Fruit fly (Drosophila melanogaster) whole organism, embryonic: ENCODE data around the gene CG42495.

ENCODE experiments used
- CG12071 ChIP-seq: fragments of 200-800 bp; sonication (Bioruptor generic); optimal IDR thresholded peaks from 3 replicates; lab custom pipeline; 2018; ENCODE audit warnings: missing biosample characterization, mild to moderate bottlenecking, missing genetic modification characterization
- CG14710 ChIP-seq: fragments of 200-800 bp; sonication (Bioruptor generic); optimal IDR thresholded peaks from 3 replicates; lab custom pipeline; 2019; ENCODE audit warnings: missing biosample characterization, mild to moderate bottlenecking, missing genetic modification characterization, moderate library complexity
- CG2875 ChIP-seq: fragments of 200-800 bp; sonication (Bioruptor generic); optimal IDR thresholded peaks from 2 replicates; lab custom pipeline; 2017; ENCODE audit warnings: missing biosample characterization, mild to moderate bottlenecking, missing genetic modification characterization, missing genetic modification reagents
- CG4404 ChIP-seq: fragments of 200-800 bp; sonication (Bioruptor generic); IDR thresholded peaks from 2 replicates; pipeline ENCODE4 v1.3.6; 2022; ENCODE audit warnings: missing biosample characterization, missing genetic modification characterization
- CG9876 ChIP-seq: fragments of 200-800 bp; sonication (Bioruptor generic); optimal IDR thresholded peaks from 2 replicates; lab custom pipeline; 2016; ENCODE audit warnings: missing biosample characterization, missing genetic modification characterization
- Dfd ChIP-seq, 2 experiments: fragments of >200 bp; optimal IDR thresholded peaks; 2 replicates each; lab custom pipeline; 2017; ENCODE audit warnings: missing biosample characterization in 2 of 2, missing genetic modification characterization in 2 of 2
- Dref ChIP-seq: fragments of 200-800 bp; sonication (Bioruptor generic); IDR thresholded peaks from 2 replicates; pipeline ENCODE4 v1.3.6; 2022; ENCODE audit warnings: missing biosample characterization, missing genetic modification characterization
- GATAe ChIP-seq: fragments of 200-800 bp; sonication (Bioruptor generic); conservative IDR thresholded peaks from 2 replicates; pipeline ENCODE4 v1.3.6; 2022; ENCODE audit warnings: missing biosample characterization, missing genetic modification characterization
- Mrtf ChIP-seq: fragments of 200-800 bp; sonication (Bioruptor generic); IDR thresholded peaks from 3 replicates; pipeline ENCODE4 v1.3.6; 2022; ENCODE audit warnings: missing biosample characterization, missing genetic modification characterization
- Optix ChIP-seq: fragments of 200-800 bp; sonication (Bioruptor generic); IDR thresholded peaks from 3 replicates; pipeline ENCODE4 v1.3.6; 2022; ENCODE audit warnings: missing biosample characterization, missing genetic modification characterization
- Ravus ChIP-seq: fragments of 200-800 bp; sonication (Bioruptor generic); IDR thresholded peaks from 2 replicates; pipeline ENCODE4 v1.3.6; 2022; ENCODE audit warnings: missing biosample characterization, missing genetic modification characterization
- ci ChIP-seq: fragments of 200-800 bp; sonication (Bioruptor generic); IDR thresholded peaks from 3 replicates; pipeline ENCODE4 v1.3.6; 2022; ENCODE audit warnings: missing biosample characterization, missing genetic modification characterization
- danr ChIP-seq: fragments of 200-800 bp; sonication (Bioruptor generic); IDR thresholded peaks from 2 replicates; pipeline ENCODE4 v1.3.6; 2022; ENCODE audit warnings: missing biosample characterization, missing genetic modification characterization
- dati ChIP-seq: fragments of 200-800 bp; sonication (Bioruptor generic); IDR thresholded peaks from 2 replicates; pipeline ENCODE4 v1.3.6; 2022; ENCODE audit warnings: missing biosample characterization, missing genetic modification characterization
- fd3F ChIP-seq: fragments of 200-800 bp; sonication (Bioruptor generic); optimal IDR thresholded peaks from 2 replicates; lab custom pipeline; 2018; ENCODE audit warnings: missing biosample characterization, mild to moderate bottlenecking, missing genetic modification characterization, moderate library complexity
- kah ChIP-seq: fragments of 200-800 bp; sonication (Bioruptor generic); optimal IDR thresholded peaks from 2 replicates; lab custom pipeline; 2018; ENCODE audit warnings: missing biosample characterization, mild to moderate bottlenecking, missing genetic modification characterization
- prd ChIP-seq, 3 experiments: fragments of >200 bp in 2 of 3; fragments of 200-800 bp in 1 of 3; sonication (Bioruptor generic) in 1 of 3; optimal IDR thresholded peaks in 2 of 3; IDR thresholded peaks in 1 of 3; 2 replicates in 2 of 3; 3 replicates in 1 of 3; pipeline versions ENCODE4 v1.3.6 to Lab custom; 2017 to 2022; ENCODE audit warnings: missing biosample characterization in 1 of 3, missing genetic modification characterization in 1 of 3
- repo ChIP-seq: fragments of 200-800 bp; sonication (Bioruptor generic); optimal IDR thresholded peaks from 2 replicates; lab custom pipeline; 2016; ENCODE audit warnings: missing biosample characterization, missing genetic modification characterization
- scrt ChIP-seq: fragments of 200-800 bp; sonication (Bioruptor generic); optimal IDR thresholded peaks from 2 replicates; lab custom pipeline; 2018; ENCODE audit warnings: missing biosample characterization, mild to moderate bottlenecking, missing genetic modification characterization, moderate library complexity
- sens ChIP-seq: fragments of 200-800 bp; sonication (Bioruptor generic); peaks from one replicate; lab custom pipeline; 2016; ENCODE audit warnings: missing biosample characterization, missing genetic modification characterization
- wdn ChIP-seq: fragments of 200-800 bp; sonication (Bioruptor generic); IDR thresholded peaks from 2 replicates; pipeline ENCODE4 v1.3.6; 2022; ENCODE audit warnings: missing biosample characterization, missing genetic modification characterization
- zfh1 ChIP-seq: fragments of 200-800 bp; sonication (Bioruptor generic); IDR thresholded peaks from 3 replicates; pipeline ENCODE4 v1.3.6; 2022; ENCODE audit warnings: missing biosample characterization, missing genetic modification characterization
- zfh2 ChIP-seq: fragments of 200-800 bp; sonication (Bioruptor generic); optimal IDR thresholded peaks from 2 replicates; lab custom pipeline; 2016; ENCODE audit warnings: missing biosample characterization, missing genetic modification characterization

The CG42495 gene

DNA sequence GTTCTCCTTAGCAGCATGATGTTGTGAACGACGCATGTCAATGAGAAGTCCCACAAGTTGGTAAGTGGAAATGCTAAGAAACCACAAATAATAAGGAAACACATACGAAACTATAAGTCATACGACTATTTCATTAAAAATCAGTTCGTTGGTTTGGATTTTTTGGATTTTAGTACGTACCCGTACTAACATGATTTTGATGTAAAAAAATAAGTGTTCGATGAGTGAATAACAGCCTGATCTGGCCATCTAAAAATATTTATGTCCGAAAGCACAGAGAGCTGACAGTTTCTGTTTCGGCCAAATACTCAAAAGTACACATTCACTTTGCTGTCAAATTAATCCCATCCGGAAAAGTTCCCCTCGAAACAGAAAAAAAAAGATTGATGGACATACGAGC is 26.7 kb downstream of the CG42495 start, which contains the start of gene CG6893:
Gene CG6893, plus strand, starts transcription at position 301 of the 400 bp plus-strand sequence.
- TF ChIP-seq dati (GFP tag; lab: Robert Waterston, UW) (no peak), wdn (no peak), ci (GFP tag; lab: Robert Waterston, UW) (no peak), scrt (GFP tag; lab: Kevin White, UChicago) (no peak), Optix (GFP tag; lab: Robert Waterston, UW) (no peak), CG9876 (no peak), danr (no peak), CG14710 (tag; lab: Kevin White, UChicago) (no peak), Dfd (GFP tag; optimal IDR thresholded peaks at IDR 0.05; lab: Kevin White, UChicago) (no peak), repo (GFP tag; lab: Kevin White, UChicago) (no peak), Ravus (GFP tag; lab: Robert Waterston, UW) (no peak), Mrtf (GFP tag; lab: Robert Waterston, UW) (no peak), CG12071 (GFP tag; lab: Kevin White, UChicago) (no peak), kah (no peak), CG4404 (GFP tag; lab: Robert Waterston, UW) (no peak), CG2875 (GFP tag; lab: Kevin White, UChicago) (no peak), fd3F (GFP tag; lab: Kevin White, UChicago) (no peak), prd (optimal IDR thresholded peaks at IDR 0.05; lab: Kevin White, UChicago) (no peak), prd (GFP tag; IDR thresholded peaks at IDR 0.05; lab: Robert Waterston, UW) (no peak), zfh2 (GFP tag; lab: Kevin White, UChicago) (no peak), zfh1 (GFP tag; lab: Robert Waterston, UW) (no peak)

- TF ChIP-seq GATAe (GFP tag; lab: Robert Waterston, UW) (no peak), Dref (GFP tag; lab: Robert Waterston, UW) (no peak), sens (GFP tag; lab: Kevin White, UChicago) (peak; percentile 1)
- TF ChIP-seq, all 482 proteins: peak for 1
Measured at dm6 chr3L:18698312-18698711, 31.2 kb downstream of the CG42495 start, which contains the start of gene Dic4. Gene Dic4 (minus strand): TSS chr3L:18698412.
